Fruit fly (Drosophila melanogaster): ENCODE data around the gene CG1789.

CG1789 gene

DNA sequence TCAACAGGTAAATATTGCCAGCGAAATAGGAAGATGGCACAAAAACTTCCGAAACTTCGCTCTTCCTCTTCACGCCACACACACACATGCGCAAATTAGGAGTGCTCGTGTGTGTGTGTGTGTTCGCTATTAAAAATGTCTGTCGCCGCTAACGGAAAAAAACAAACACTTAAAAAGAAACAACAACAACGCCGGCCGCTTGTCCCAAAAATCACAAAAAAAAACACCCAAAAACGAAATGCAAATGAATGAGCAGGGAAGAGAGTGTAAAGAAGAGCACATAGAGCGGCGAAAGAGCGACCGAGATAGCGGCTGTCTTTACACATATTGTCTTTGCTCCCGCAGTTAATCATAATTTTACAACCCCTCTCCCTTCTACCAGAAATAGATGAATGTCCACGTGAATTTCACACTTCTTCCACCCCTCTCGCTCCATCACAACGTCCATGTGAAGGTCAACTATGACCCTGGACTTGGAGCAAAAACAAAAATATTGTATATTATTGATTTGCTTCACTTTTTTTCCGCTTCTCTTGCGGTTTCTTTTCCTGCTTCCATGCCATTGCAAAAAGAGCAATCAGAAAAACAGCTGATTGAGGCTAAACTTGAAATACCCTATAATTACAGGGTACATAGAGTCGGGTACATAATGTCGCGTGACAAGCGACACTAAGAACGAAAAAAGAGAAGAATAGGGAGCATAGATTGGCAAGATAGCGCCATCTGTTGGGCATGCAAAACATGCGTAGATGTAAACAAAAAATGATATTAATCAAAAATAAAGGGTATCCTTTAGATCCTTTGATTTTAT is 38.3 kb upstream of the CG1789 start (continued):
- peak; percentile 44 for TF ChIP-seq D19A (tag; optimal IDR thresholded peaks at IDR 0.05)
- TF ChIP-seq CG12769 (tag; optimal IDR thresholded peaks at IDR 0.05), result no peak
- no peak for TF ChIP-seq ttk (GFP tag; IDR thresholded peaks at IDR 0.05)
- TF ChIP-seq CoRest (tag; optimal IDR thresholded peaks at IDR 0.05), result no peak
- TF ChIP-seq CG11504 (tag; optimal IDR thresholded peaks at IDR 0.05), result no peak
- TF ChIP-seq al (GFP tag; IDR thresholded peaks at IDR 0.05), result no peak
- no peak for TF ChIP-seq chm (GFP tag; IDR thresholded peaks at IDR 0.05)
- no peak for TF ChIP-seq CG33557 (GFP tag; optimal IDR thresholded peaks at IDR 0.05)
- no peak for TF ChIP-seq CG1647 (GFP tag; optimal IDR thresholded peaks at IDR 0.05)
- TF ChIP-seq CG9797 (GFP tag; optimal IDR thresholded peaks at IDR 0.05), result no peak
- TF ChIP-seq CG17912 (GFP tag; optimal IDR thresholded peaks at IDR 0.05), result no peak
- peak; percentile 35 for TF ChIP-seq ftz-f1 (GFP tag; optimal IDR thresholded peaks at IDR 0.05)
- TF ChIP-seq PHDP (tag; optimal IDR thresholded peaks at IDR 0.05), result no peak
- TF ChIP-seq oc (tag; optimal IDR thresholded peaks at IDR 0.05), result peak; percentile 30
- TF ChIP-seq stc (GFP tag; IDR thresholded peaks at IDR 0.05), result no peak
- no peak for TF ChIP-seq Dbx (GFP tag; IDR thresholded peaks at IDR 0.05)
- no peak for TF ChIP-seq CG17612 (GFP tag; IDR thresholded peaks at IDR 0.05)
- no peak for TF ChIP-seq MESR4 (GFP tag; optimal IDR thresholded peaks at IDR 0.05)
- TF ChIP-seq mld (GFP tag; IDR thresholded peaks at IDR 0.05; ENCODE audit: partially characterized antibody), result no peak
- TF ChIP-seq prd (optimal IDR thresholded peaks at IDR 0.05), result no peak
- no peak for TF ChIP-seq prd (GFP tag; IDR thresholded peaks at IDR 0.05)
- no peak for TF ChIP-seq CG4707 (GFP tag; optimal IDR thresholded peaks at IDR 0.05)
- TF ChIP-seq C15 (GFP tag; IDR thresholded peaks at IDR 0.05), result no peak
- no peak for TF ChIP-seq CG10431 (GFP tag; optimal IDR thresholded peaks at IDR 0.05)
- TF ChIP-seq crol (GFP tag; IDR thresholded peaks at IDR 0.05), result peak; percentile 85
- TF ChIP-seq CG2678 (tag; optimal IDR thresholded peaks at IDR 0.05), result no peak
- no peak for TF ChIP-seq CG4854 (GFP tag; optimal IDR thresholded peaks at IDR 0.05)
- TF ChIP-seq CG2120 (GFP tag; optimal IDR thresholded peaks at IDR 0.05), result no peak
- TF ChIP-seq CG3163 (GFP tag; optimal IDR thresholded peaks at IDR 0.05), result peak; percentile 60
- TF ChIP-seq Med (GFP tag), result no peak
- TF ChIP-seq CG10654 (GFP tag; optimal IDR thresholded peaks at IDR 0.05), result no peak
- no peak for TF ChIP-seq Dek (tag; optimal IDR thresholded peaks at IDR 0.05)
- TF ChIP-seq Trl (optimal IDR thresholded peaks at IDR 0.05), result peak; percentile 50 to 79
- TF ChIP-seq Trl (GFP tag; optimal IDR thresholded peaks at IDR 0.05), result no peak
- TF ChIP-seq stwl (tag; optimal IDR thresholded peaks at IDR 0.05), result no peak
- no peak for TF ChIP-seq ase (GFP tag; IDR thresholded peaks at IDR 0.05)
- no peak for TF ChIP-seq Atf3 (GFP tag; optimal IDR thresholded peaks at IDR 0.05)
- no peak for TF ChIP-seq Antp (GFP tag; optimal IDR thresholded peaks at IDR 0.05)
- no peak for TF ChIP-seq ab (GFP tag; optimal IDR thresholded peaks at IDR 0.05)
- no peak for TF ChIP-seq CG11398 (GFP tag; optimal IDR thresholded peaks at IDR 0.05)
- TF ChIP-seq CG17568 (GFP tag; optimal IDR thresholded peaks at IDR 0.05), result no peak
- no peak for TF ChIP-seq mam (GFP tag; optimal IDR thresholded peaks at IDR 0.05)
- TF ChIP-seq tll (GFP tag; optimal IDR thresholded peaks at IDR 0.05), result no peak
- no peak for TF ChIP-seq bcd (GFP tag; optimal IDR thresholded peaks at IDR 0.05)
- no peak for TF ChIP-seq Doc2 (GFP tag; IDR thresholded peaks at IDR 0.05)
- TF ChIP-seq her (GFP tag; optimal IDR thresholded peaks at IDR 0.05), result no peak
- peak; percentile 54; the same call in 1 of the 2 replicates for TF ChIP-seq vvl (GFP tag; IDR thresholded peaks at IDR 0.05)
- no peak for TF ChIP-seq CG1832 (GFP tag; optimal IDR thresholded peaks at IDR 0.05)
- no peak for TF ChIP-seq CG7839 (tag; optimal IDR thresholded peaks at IDR 0.05)
- TF ChIP-seq trh (GFP tag; optimal IDR thresholded peaks at IDR 0.05), result no peak
- no peak for TF ChIP-seq en (GFP tag; optimal IDR thresholded peaks at IDR 0.05)

Measured in whole organism, embryonic.